Worm (Caenorhabditis elegans) whole organism, mixed stage, embryonic: ENCODE results near the gene sir-2.2.

Experiments
- mls-2 ChIP-seq: sonication (generic microtip); optimal IDR thresholded peaks from 2 replicates; lab custom pipeline; 2016; ENCODE audit warnings: mild to moderate bottlenecking, missing genetic modification characterization, moderate library complexity, missing compliant biosample characterization
- unc-62 ChIP-seq: fragments of 150-350 bp; optimal IDR thresholded peaks from 2 replicates; lab custom pipeline; 2014; ENCODE audit warnings: missing biosample characterization, missing genetic modification reagents, missing genetic modification characterization

- no peak for TF ChIP-seq unc-62 (GFP tag; lab: Kevin White, UChicago)
- TF ChIP-seq mls-2 (tag; lab: Kevin White, UChicago) = no peak
Measured at ce11 chrX:13364897-13365296, 37.0 kb downstream of the sir-2.2 start, which contains the start of gene C49F8.1.
